Fruit fly (Drosophila melanogaster) whole organism, embryonic: ENCODE measurements around the gene ImpL1.

ENCODE experiments used
- Bgb ChIP-seq: fragments of 200-800 bp; sonication (Bioruptor generic); IDR thresholded peaks from 2 replicates; pipeline ENCODE4 v1.3.6; 2022; ENCODE audit warnings: missing biosample characterization, missing genetic modification characterization; ENCODE audit not compliant: partially characterized antibody
- CG10267 ChIP-seq: fragments of 200-800 bp; sonication (Bioruptor generic); optimal IDR thresholded peaks from 2 replicates; lab custom pipeline; 2018; ENCODE audit warnings: missing biosample characterization, mild to moderate bottlenecking, missing genetic modification characterization, moderate library complexity
- CG10321 ChIP-seq: fragments of 200-800 bp; sonication (Bioruptor generic); IDR thresholded peaks from 2 replicates; pipeline ENCODE4 v1.3.6; 2022; ENCODE audit warnings: missing biosample characterization, missing genetic modification characterization
- CG10543 ChIP-seq: fragments of 200-800 bp; sonication (Bioruptor generic); optimal IDR thresholded peaks from 3 replicates; lab custom pipeline; 2017; ENCODE audit warnings: missing biosample characterization, mild to moderate bottlenecking, missing genetic modification characterization, moderate library complexity
- CG11504 ChIP-seq: fragments of 200-800 bp; sonication (Bioruptor generic); optimal IDR thresholded peaks from 3 replicates; lab custom pipeline; 2019; ENCODE audit warnings: missing biosample characterization, mild to moderate bottlenecking, missing genetic modification characterization, moderate library complexity
- CG11560 ChIP-seq: fragments of 200-800 bp; sonication (Bioruptor generic); IDR thresholded peaks from 3 replicates; pipeline ENCODE4 v1.3.6; 2022; ENCODE audit warnings: missing biosample characterization, missing genetic modification characterization
- CG13424 ChIP-seq: fragments of 200-800 bp; sonication (Bioruptor generic); optimal IDR thresholded peaks from 2 replicates; lab custom pipeline; 2019; ENCODE audit warnings: missing biosample characterization, mild to moderate bottlenecking, missing genetic modification characterization, moderate library complexity
- CG13624 ChIP-seq: fragments of 200-800 bp; sonication (Bioruptor generic); optimal IDR thresholded peaks from 2 replicates; lab custom pipeline; 2016; ENCODE audit warnings: missing biosample characterization, missing genetic modification characterization
- CG13894 ChIP-seq: fragments of 200-800 bp; sonication (Bioruptor generic); optimal IDR thresholded peaks from 3 replicates; lab custom pipeline; 2018; ENCODE audit warnings: missing biosample characterization, mild to moderate bottlenecking, missing genetic modification characterization, moderate library complexity
- CG17612 ChIP-seq: fragments of 200-800 bp; sonication (Bioruptor generic); IDR thresholded peaks from 2 replicates; pipeline ENCODE4 v1.3.6; 2022; ENCODE audit warnings: missing biosample characterization, missing genetic modification characterization
- CG17802 ChIP-seq: fragments of 200-800 bp; sonication (Bioruptor generic); optimal IDR thresholded peaks from 2 replicates; lab custom pipeline; 2018; ENCODE audit warnings: missing biosample characterization, mild to moderate bottlenecking, missing genetic modification characterization, moderate library complexity
- CG2199 ChIP-seq: fragments of 200-800 bp; sonication (Bioruptor generic); IDR thresholded peaks from 3 replicates; pipeline ENCODE4 v1.3.6; 2022; ENCODE audit warnings: missing biosample characterization, missing genetic modification characterization
- CG31365 ChIP-seq: fragments of 200-800 bp; sonication (Bioruptor generic); optimal IDR thresholded peaks from 2 replicates; lab custom pipeline; 2018; ENCODE audit warnings: missing biosample characterization, mild to moderate bottlenecking, missing genetic modification characterization
- CG34224 ChIP-seq: fragments of 200-800 bp; sonication (Bioruptor generic); IDR thresholded peaks from 3 replicates; pipeline ENCODE4 v1.3.6; 2022; ENCODE audit warnings: missing biosample characterization, missing genetic modification characterization; ENCODE audit not compliant: partially characterized antibody
- CG4282 ChIP-seq: fragments of 200-800 bp; sonication (Bioruptor generic); optimal IDR thresholded peaks from 2 replicates; lab custom pipeline; 2016; ENCODE audit warnings: missing biosample characterization, missing genetic modification characterization
- CG5953 ChIP-seq: fragments of 200-800 bp; sonication (Bioruptor generic); IDR thresholded peaks from 2 replicates; pipeline ENCODE4 v1.3.6; 2022; ENCODE audit warnings: missing biosample characterization, missing genetic modification characterization
- CG7786 ChIP-seq: fragments of 200-800 bp; sonication (Bioruptor generic); optimal IDR thresholded peaks from 2 replicates; lab custom pipeline; 2016; ENCODE audit warnings: missing biosample characterization, missing genetic modification characterization
- CG8290 ChIP-seq, 3 experiments: fragments of 200-800 bp; sonication (Bioruptor generic); optimal IDR thresholded peaks; 2 replicates each; lab custom pipeline; 2016 to 2019; ENCODE audit warnings: missing biosample characterization in 3 of 3, missing genetic modification characterization in 3 of 3, mild to moderate bottlenecking in 2 of 3, moderate library complexity in 1 of 3
- CG8359 ChIP-seq: fragments of 200-800 bp; sonication (Bioruptor generic); optimal IDR thresholded peaks from 2 replicates; lab custom pipeline; 2017; ENCODE audit warnings: missing biosample characterization, mild to moderate bottlenecking, missing genetic modification characterization, borderline replicate concordance
- CG9727 ChIP-seq: fragments of 200-800 bp; sonication (Bioruptor generic); optimal IDR thresholded peaks from 3 replicates; lab custom pipeline; 2017; ENCODE audit warnings: missing biosample characterization, mild to moderate bottlenecking, missing genetic modification characterization
- D19B ChIP-seq: fragments of 200-800 bp; sonication (Bioruptor generic); optimal IDR thresholded peaks from 2 replicates; lab custom pipeline; 2017; ENCODE audit warnings: missing biosample characterization, mild to moderate bottlenecking, missing genetic modification characterization
- HmgZ ChIP-seq: fragments of 200-800 bp; sonication (Bioruptor generic); optimal IDR thresholded peaks from 2 replicates; lab custom pipeline; 2018; ENCODE audit warnings: missing biosample characterization, mild to moderate bottlenecking, missing genetic modification characterization
- Kr ChIP-seq: fragments of 200-800 bp; sonication (Bioruptor generic); optimal IDR thresholded peaks from 2 replicates; lab custom pipeline; 2017; ENCODE audit warnings: missing biosample characterization, mild to moderate bottlenecking, missing genetic modification characterization
- Lhr ChIP-seq: fragments of 200-800 bp; sonication (Bioruptor generic); optimal IDR thresholded peaks from 3 replicates; lab custom pipeline; 2017; ENCODE audit warnings: mild to moderate bottlenecking, missing biosample characterization, missing genetic modification reagents, missing genetic modification characterization
- NFAT ChIP-seq: fragments of 200-800 bp; sonication (Bioruptor generic); IDR thresholded peaks from 2 replicates; pipeline ENCODE4 v1.3.6; 2022; ENCODE audit warnings: missing biosample characterization, missing genetic modification characterization
- Nf-YA ChIP-seq: fragments of 200-800 bp; sonication (Bioruptor generic); IDR thresholded peaks from 2 replicates; pipeline ENCODE4 v1.3.6; 2022; ENCODE audit warnings: missing biosample characterization, missing genetic modification characterization
- Sry-δ ChIP-seq: fragments of 200-800 bp; sonication (Bioruptor generic); optimal IDR thresholded peaks from 2 replicates; lab custom pipeline; 2016; ENCODE audit warnings: missing biosample characterization, missing genetic modification characterization
- Taf1 ChIP-seq: fragments of 200-800 bp; sonication (Bioruptor generic); IDR thresholded peaks from 2 replicates; pipeline ENCODE4 v1.3.6; 2022; ENCODE audit warnings: missing biosample characterization, missing genetic modification characterization
- Xbp1 ChIP-seq: fragments of 200-800 bp; sonication (Bioruptor generic); optimal IDR thresholded peaks from 3 replicates; lab custom pipeline; 2016; ENCODE audit warnings: missing biosample characterization, mild to moderate bottlenecking, missing genetic modification characterization
- Xrp1 ChIP-seq: fragments of 200-800 bp; sonication (Bioruptor generic); IDR thresholded peaks from 2 replicates; pipeline ENCODE4 v1.3.6; 2022; ENCODE audit warnings: missing biosample characterization, missing genetic modification characterization
- YL-1 ChIP-seq: fragments of 200-800 bp; sonication (Bioruptor generic); optimal IDR thresholded peaks from 3 replicates; lab custom pipeline; 2017; ENCODE audit warnings: missing biosample characterization, mild to moderate bottlenecking, missing genetic modification characterization
- amos ChIP-seq: fragments of 200-800 bp; sonication (Bioruptor generic); IDR thresholded peaks from 2 replicates; pipeline ENCODE4 v1.3.6; 2022; ENCODE audit warnings: missing biosample characterization, missing genetic modification characterization; ENCODE audit not compliant: partially characterized antibody
- crp ChIP-seq, 2 experiments: fragments of 200-800 bp; sonication (Bioruptor generic); optimal IDR thresholded peaks; 2 replicates in 1 of 2; 3 replicates in 1 of 2; lab custom pipeline; 2017; ENCODE audit warnings: missing biosample characterization in 2 of 2, missing genetic modification characterization in 2 of 2, mild to moderate bottlenecking in 1 of 2, moderate library complexity in 1 of 2
- eve ChIP-seq, 2 experiments: fragments of >200 bp; optimal IDR thresholded peaks; 2 replicates each; lab custom pipeline; 2017; ENCODE audit warnings: missing biosample characterization in 2 of 2, missing genetic modification characterization in 2 of 2
- fd3F ChIP-seq: fragments of 200-800 bp; sonication (Bioruptor generic); optimal IDR thresholded peaks from 2 replicates; lab custom pipeline; 2018; ENCODE audit warnings: missing biosample characterization, mild to moderate bottlenecking, missing genetic modification characterization, moderate library complexity
- fd96Cb ChIP-seq: fragments of 200-800 bp; sonication (Bioruptor generic); optimal IDR thresholded peaks from 2 replicates; lab custom pipeline; 2018; ENCODE audit warnings: missing biosample characterization, mild to moderate bottlenecking, missing genetic modification characterization, moderate library complexity
- mld ChIP-seq: fragments of 200-800 bp; sonication (Bioruptor generic); IDR thresholded peaks from 3 replicates; pipeline ENCODE4 v1.3.6; 2022; ENCODE audit warnings: missing biosample characterization, missing genetic modification characterization; ENCODE audit not compliant: partially characterized antibody
- pfk ChIP-seq: fragments of 200-800 bp; sonication (Bioruptor generic); optimal IDR thresholded peaks from 2 replicates; lab custom pipeline; 2018; ENCODE audit warnings: missing biosample characterization, mild to moderate bottlenecking, missing genetic modification characterization, moderate library complexity
- prd ChIP-seq, 3 experiments: fragments of >200 bp in 2 of 3; fragments of 200-800 bp in 1 of 3; sonication (Bioruptor generic) in 1 of 3; optimal IDR thresholded peaks in 2 of 3; IDR thresholded peaks in 1 of 3; 2 replicates in 2 of 3; 3 replicates in 1 of 3; pipeline versions ENCODE4 v1.3.6 to Lab custom; 2017 to 2022; ENCODE audit warnings: missing biosample characterization in 1 of 3, missing genetic modification characterization in 1 of 3
- pros ChIP-seq: fragments of 200-800 bp; sonication (Bioruptor generic); optimal IDR thresholded peaks from 3 replicates; lab custom pipeline; 2019; ENCODE audit warnings: missing biosample characterization, mild to moderate bottlenecking, missing genetic modification characterization, moderate library complexity
- ranshi ChIP-seq: fragments of 200-800 bp; sonication (Bioruptor generic); IDR thresholded peaks from 2 replicates; pipeline ENCODE4 v1.3.6; 2022; ENCODE audit warnings: missing biosample characterization, missing genetic modification characterization
- scrt ChIP-seq: fragments of 200-800 bp; sonication (Bioruptor generic); optimal IDR thresholded peaks from 2 replicates; lab custom pipeline; 2018; ENCODE audit warnings: missing biosample characterization, mild to moderate bottlenecking, missing genetic modification characterization, moderate library complexity
- sisA ChIP-seq: fragments of 200-800 bp; sonication (Bioruptor generic); IDR thresholded peaks from 2 replicates; pipeline ENCODE4 v1.3.6; 2022; ENCODE audit warnings: missing biosample characterization, missing genetic modification characterization
- sqz ChIP-seq: fragments of 200-800 bp; sonication (Bioruptor generic); optimal IDR thresholded peaks from 3 replicates; lab custom pipeline; 2018; ENCODE audit warnings: missing biosample characterization, mild to moderate bottlenecking, missing genetic modification characterization
- sr ChIP-seq: fragments of 200-800 bp; sonication (Bioruptor generic); IDR thresholded peaks from 3 replicates; pipeline ENCODE4 v1.3.6; 2022; ENCODE audit warnings: missing biosample characterization, missing genetic modification characterization
- sug ChIP-seq: fragments of 200-800 bp; optimal IDR thresholded peaks from 2 replicates; lab custom pipeline; 2019; ENCODE audit warnings: missing biosample characterization, mild to moderate bottlenecking, missing genetic modification characterization, moderate library complexity
- tgo ChIP-seq: fragments of 200-800 bp; sonication (Bioruptor generic); IDR thresholded peaks from 3 replicates; pipeline ENCODE4 v1.3.6; 2022; ENCODE audit warnings: missing biosample characterization, missing genetic modification characterization
- twi ChIP-seq: fragments of 200-800 bp; optimal IDR thresholded peaks from 2 replicates; lab custom pipeline; 2019; ENCODE audit warnings: missing biosample characterization, mild to moderate bottlenecking, missing genetic modification characterization, moderate library complexity

The ImpL1 gene

dm6 chr3L:13356084-13356693, 26.4 kb upstream of the ImpL1 start, which contains the start of gene Nplp2 (continued):
- no peak for TF ChIP-seq CG8290 (GFP tag; optimal IDR thresholded peaks at IDR 0.05; lab: Kevin White, UChicago)
- no peak for TF ChIP-seq CG8290 (tag; optimal IDR thresholded peaks at IDR 0.05; lab: Kevin White, UChicago)
- TF ChIP-seq amos (GFP tag; lab: Robert Waterston, UW) = no peak
- TF ChIP-seq Xbp1 = peak; percentile 56
- no peak for TF ChIP-seq HmgZ
- TF ChIP-seq NFAT (GFP tag; lab: Robert Waterston, UW) = peak; percentile 52; the same call in 1 of the 2 replicates
- peak; percentile 92 for TF ChIP-seq CG13624 (GFP tag; lab: Kevin White, UChicago)
- TF ChIP-seq Sry-δ (GFP tag; lab: Kevin White, UChicago) = no peak
- TF ChIP-seq CG31365 (tag; lab: Kevin White, UChicago) = no peak
- TF ChIP-seq CG11560 = peak; percentile 47; the same call in 1 of the 3 replicates
- no peak for TF ChIP-seq CG4282
- no peak for TF ChIP-seq pfk (GFP tag; lab: Kevin White, UChicago)
- TF ChIP-seq sisA = peak; percentile 32; the same call in 1 of the 2 replicates
- peak; percentile 30 for TF ChIP-seq twi (tag; lab: Kevin White, UChicago)
- no peak for TF ChIP-seq CG2199 (GFP tag; lab: Robert Waterston, UW)
- TF ChIP-seq YL-1 (GFP tag; lab: Kevin White, UChicago) = no peak
- no peak for TF ChIP-seq crp (GFP tag; optimal IDR thresholded peaks at IDR 0.05; lab: Kevin White, UChicago)
- TF ChIP-seq Kr (GFP tag; lab: Kevin White, UChicago) = no peak
- TF ChIP-seq fd3F = peak; percentile 63
- TF ChIP-seq sqz (GFP tag; lab: Kevin White, UChicago) = peak; percentile 8
- TF ChIP-seq CG17802 (tag; lab: Kevin White, UChicago) = no peak
- TF ChIP-seq Xrp1 (GFP tag; lab: Robert Waterston, UW) = no peak
- TF ChIP-seq prd (optimal IDR thresholded peaks at IDR 0.05; lab: Kevin White, UChicago) = no peak
- TF ChIP-seq prd (GFP tag; IDR thresholded peaks at IDR 0.05; lab: Robert Waterston, UW) = peak; percentile 73
- no peak for TF ChIP-seq CG34224 (GFP tag; lab: Robert Waterston, UW)
- TF ChIP-seq CG8359 = no peak
- TF ChIP-seq ranshi (GFP tag; lab: Robert Waterston, UW) = peak; percentile 60; the same call in 1 of the 2 replicates
- TF ChIP-seq CG5953 (GFP tag; lab: Robert Waterston, UW) = no peak
- peak; percentile 54 for TF ChIP-seq CG11504 (tag; lab: Kevin White, UChicago)
- TF ChIP-seq CG17612 (GFP tag; lab: Robert Waterston, UW) = no peak
- no peak for TF ChIP-seq CG10321 (GFP tag; lab: Robert Waterston, UW)
- no peak for TF ChIP-seq CG7786 (GFP tag; lab: Kevin White, UChicago)
- peak; percentile 32 for TF ChIP-seq scrt (GFP tag; lab: Kevin White, UChicago)
- peak; percentile 51 for TF ChIP-seq CG9727 (GFP tag; lab: Kevin White, UChicago)
- peak; percentile 7; the same call in 1 of the 2 replicates for TF ChIP-seq Taf1 (GFP tag; lab: Robert Waterston, UW)
- peak; percentile 48 for TF ChIP-seq sug (tag; lab: Kevin White, UChicago)
- no peak for TF ChIP-seq CG13894 (tag; lab: Kevin White, UChicago)
- TF ChIP-seq sr (GFP tag; lab: Robert Waterston, UW) = no peak
- TF ChIP-seq mld (GFP tag; lab: Robert Waterston, UW) = no peak
- no peak for TF ChIP-seq eve (GFP tag; optimal IDR thresholded peaks at IDR 0.05; lab: Kevin White, UChicago)
- no peak for TF ChIP-seq Nf-YA (GFP tag; lab: Robert Waterston, UW)
- TF ChIP-seq Lhr = no peak
- no peak for TF ChIP-seq Bgb (GFP tag; lab: Robert Waterston, UW)
- TF ChIP-seq D19B (GFP tag; lab: Kevin White, UChicago) = no peak
- TF ChIP-seq CG10267 (tag; lab: Kevin White, UChicago) = no peak
- TF ChIP-seq CG10543 = peak; percentile 30
- TF ChIP-seq pros (GFP tag; lab: Kevin White, UChicago) = no peak
- TF ChIP-seq CG13424 = peak; percentile 68
- TF ChIP-seq tgo (GFP tag; lab: Robert Waterston, UW) = peak; percentile 63; the same call in 2 of the 3 replicates
- TF ChIP-seq fd96Cb (tag; lab: Kevin White, UChicago) = peak; percentile 9
